Worm (Caenorhabditis elegans): ENCODE measurements around the gene kin-20.

kin-20 gene

ce11 chrX:15277714-15278187 is at the start of gene kin-20:
Gene kin-20 (minus strand): TSS chrX:15277764.
- TF ChIP-seq ztf-23 (GFP tag; IDR thresholded peaks at IDR 0.05) (no peak), ztf-29 (GFP tag; IDR thresholded peaks at IDR 0.05) (peak; percentile 56; the same call in 1 of the 2 replicates)

DNA sequence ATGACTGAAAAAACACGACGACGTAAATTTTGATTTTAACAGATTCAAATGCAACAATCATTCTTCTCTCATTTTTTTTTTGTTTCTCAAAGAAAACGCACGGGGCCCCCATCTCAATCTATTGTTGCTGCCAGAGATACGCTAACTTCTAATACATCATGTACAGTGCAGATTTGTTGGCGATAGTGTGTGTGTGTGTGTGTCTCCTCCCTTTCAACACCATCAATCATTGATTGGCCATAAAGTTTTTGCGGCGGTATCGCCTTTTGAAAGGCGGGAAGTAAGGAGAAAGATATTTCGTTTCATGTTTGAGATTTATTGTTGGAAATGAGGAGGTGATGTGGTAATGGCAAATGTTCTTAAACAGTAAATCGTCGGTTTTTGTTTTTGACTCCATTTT is 49.7 kb upstream of the kin-20 start:
- TF ChIP-seq ref-1 (GFP tag; conservative IDR thresholded peaks at IDR 0.05) (no peak), ztf-23 (GFP tag; IDR thresholded peaks at IDR 0.05) (no peak), med-1 (GFP tag; optimal IDR thresholded peaks at IDR 0.05; ENCODE audit: insufficient read depth) (no peak), tab-1 (GFP tag; IDR thresholded peaks at IDR 0.05) (no peak), T22C8.4 (GFP tag; IDR thresholded peaks at IDR 0.05) (no peak), flt-1 (GFP tag; IDR thresholded peaks at IDR 0.05) (no peak), ztf-29 (GFP tag; IDR thresholded peaks at IDR 0.05) (no peak), klf-2 (GFP tag; conservative IDR thresholded peaks at IDR 0.05) (no peak), cog-1 (tag; optimal IDR thresholded peaks at IDR 0.05) (no peak)

DNA sequence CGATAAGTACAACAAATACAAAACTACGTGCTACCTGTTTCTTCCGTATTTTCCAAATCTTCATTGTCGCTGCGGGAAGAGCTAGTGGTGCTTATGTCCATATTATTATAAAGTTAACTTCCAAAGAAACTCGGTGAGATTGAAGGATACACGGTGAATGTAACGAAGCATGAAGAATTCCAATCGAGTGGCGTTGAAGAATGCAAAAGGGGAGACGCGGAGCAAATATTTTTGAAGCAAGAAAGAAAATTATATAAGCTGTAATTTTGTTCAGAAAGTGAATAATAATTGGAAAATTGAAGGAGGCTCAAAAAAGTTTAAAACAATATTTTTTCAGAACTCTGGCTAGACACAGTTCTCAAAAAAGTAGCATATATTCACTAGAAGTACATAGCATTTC is 48.1 kb upstream of the kin-20 start, which contains the start of gene Y15E3A.3:
Y15E3A.3 (minus strand) TSS at position 101 of the 400 bp plus-strand sequence.
- TF ChIP-seq tab-1 (GFP tag; IDR thresholded peaks at IDR 0.05) (no peak), klf-2 (GFP tag; conservative IDR thresholded peaks at IDR 0.05) (no peak), ref-1 (GFP tag; conservative IDR thresholded peaks at IDR 0.05) (no peak), med-1 (GFP tag; optimal IDR thresholded peaks at IDR 0.05; ENCODE audit: insufficient read depth) (no peak), flt-1 (GFP tag; IDR thresholded peaks at IDR 0.05) (no peak), ztf-23 (GFP tag; IDR thresholded peaks at IDR 0.05) (no peak), cog-1 (tag; optimal IDR thresholded peaks at IDR 0.05) (no peak), ztf-29 (GFP tag; IDR thresholded peaks at IDR 0.05) (no peak), T22C8.4 (GFP tag; IDR thresholded peaks at IDR 0.05) (no peak)

ce11 chrX:15321791-15322190 is 44.2 kb upstream of the kin-20 start:
- TF ChIP-seq ref-1 (GFP tag; conservative IDR thresholded peaks at IDR 0.05), result no peak
- TF ChIP-seq cog-1 (tag; optimal IDR thresholded peaks at IDR 0.05), result no peak
- no peak for TF ChIP-seq med-1 (GFP tag; optimal IDR thresholded peaks at IDR 0.05; ENCODE audit: insufficient read depth)
- TF ChIP-seq T22C8.4 (GFP tag; IDR thresholded peaks at IDR 0.05), result no peak
- TF ChIP-seq tab-1 (GFP tag; IDR thresholded peaks at IDR 0.05), result no peak
- TF ChIP-seq klf-2 (GFP tag; conservative IDR thresholded peaks at IDR 0.05), result no peak
- no peak for TF ChIP-seq ztf-29 (GFP tag; IDR thresholded peaks at IDR 0.05)
- TF ChIP-seq ztf-23 (GFP tag; IDR thresholded peaks at IDR 0.05), result no peak
- TF ChIP-seq flt-1 (GFP tag; IDR thresholded peaks at IDR 0.05), result no peak

DNA sequence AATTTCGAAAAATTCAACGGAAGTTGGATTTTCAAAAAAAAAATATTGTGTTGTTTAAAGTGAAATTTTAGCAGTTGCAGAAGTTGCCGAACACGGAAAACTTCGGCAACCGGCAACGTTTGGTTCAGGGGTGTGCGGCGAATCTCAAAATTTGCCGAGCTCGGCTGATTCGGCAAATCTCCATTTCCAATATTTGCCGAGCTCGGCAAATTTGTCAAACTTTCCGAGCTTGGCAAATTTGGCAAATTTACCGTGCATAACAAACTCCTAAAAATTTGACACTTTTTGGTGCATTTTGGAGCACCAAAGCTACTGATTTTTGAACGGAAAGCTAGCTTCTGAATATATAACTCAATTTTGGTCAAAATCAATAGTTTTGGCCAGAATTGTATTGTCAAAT is 43.7 kb upstream of the kin-20 start:
- no peak for TF ChIP-seq med-1 (GFP tag; optimal IDR thresholded peaks at IDR 0.05; ENCODE audit: insufficient read depth)
- TF ChIP-seq flt-1 (GFP tag; IDR thresholded peaks at IDR 0.05), result no peak
- no peak for TF ChIP-seq cog-1 (tag; optimal IDR thresholded peaks at IDR 0.05)
- TF ChIP-seq ref-1 (GFP tag; conservative IDR thresholded peaks at IDR 0.05), result no peak
- no peak for TF ChIP-seq T22C8.4 (GFP tag; IDR thresholded peaks at IDR 0.05)
- no peak for TF ChIP-seq klf-2 (GFP tag; conservative IDR thresholded peaks at IDR 0.05)
- TF ChIP-seq ztf-29 (GFP tag; IDR thresholded peaks at IDR 0.05), result no peak
- no peak for TF ChIP-seq tab-1 (GFP tag; IDR thresholded peaks at IDR 0.05)
- TF ChIP-seq ztf-23 (GFP tag; IDR thresholded peaks at IDR 0.05), result no peak

DNA sequence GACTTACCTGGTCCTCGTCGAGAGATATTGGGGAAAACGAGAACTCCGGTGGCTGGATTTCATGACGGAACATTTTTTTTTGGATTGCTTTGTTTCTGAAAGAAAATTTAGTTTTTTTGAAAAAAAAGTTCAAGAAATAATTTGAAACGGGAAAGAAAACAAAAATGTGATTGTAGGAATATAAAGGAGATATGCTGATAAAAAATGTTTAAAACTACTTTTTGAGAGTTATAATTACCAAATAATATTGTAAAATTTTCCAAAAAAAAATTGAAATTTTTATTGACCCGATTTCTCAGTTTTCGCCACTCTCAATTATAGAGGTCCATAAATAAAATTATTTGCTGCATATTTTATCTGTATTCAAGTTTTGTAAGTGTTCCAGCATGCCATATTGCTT is 39.6 kb upstream of the kin-20 start, which contains the start of gene glb-28:
glb-28 (minus strand) TSS at position 101 of the 400 bp plus-strand sequence.
- no peak for TF ChIP-seq ztf-29 (GFP tag; IDR thresholded peaks at IDR 0.05)
- no peak for TF ChIP-seq cog-1 (tag; optimal IDR thresholded peaks at IDR 0.05)
- no peak for TF ChIP-seq ztf-23 (GFP tag; IDR thresholded peaks at IDR 0.05)
- TF ChIP-seq flt-1 (GFP tag; IDR thresholded peaks at IDR 0.05), result no peak
- no peak for TF ChIP-seq ref-1 (GFP tag; conservative IDR thresholded peaks at IDR 0.05)
- no peak for TF ChIP-seq T22C8.4 (GFP tag; IDR thresholded peaks at IDR 0.05)
- TF ChIP-seq med-1 (GFP tag; optimal IDR thresholded peaks at IDR 0.05; ENCODE audit: insufficient read depth), result no peak
- no peak for TF ChIP-seq klf-2 (GFP tag; conservative IDR thresholded peaks at IDR 0.05)
- TF ChIP-seq tab-1 (GFP tag; IDR thresholded peaks at IDR 0.05), result no peak

DNA sequence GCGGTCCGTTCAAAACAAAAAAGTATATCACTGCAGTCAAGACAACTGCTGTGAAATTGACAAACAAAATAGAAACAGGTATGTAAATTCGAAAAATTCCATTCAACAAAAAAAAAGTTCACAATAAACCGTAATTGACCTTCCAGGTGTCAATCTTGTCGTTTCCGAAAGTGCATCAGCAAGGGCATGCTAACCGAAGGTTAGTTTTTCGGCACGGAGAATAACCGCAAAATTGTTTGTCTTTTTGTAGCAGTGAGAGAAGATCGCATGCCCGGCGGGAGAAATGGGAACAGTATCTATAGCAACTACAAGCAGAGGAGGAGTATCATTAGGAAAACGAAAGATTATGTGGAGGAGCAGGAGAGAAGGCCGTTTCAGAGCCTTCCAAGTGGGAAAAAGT is 35.1 kb upstream of the kin-20 start:
- no peak for TF ChIP-seq ztf-29 (GFP tag; IDR thresholded peaks at IDR 0.05)
- TF ChIP-seq flt-1 (GFP tag; IDR thresholded peaks at IDR 0.05), result no peak
- TF ChIP-seq ref-1 (GFP tag; conservative IDR thresholded peaks at IDR 0.05), result no peak
- no peak for TF ChIP-seq tab-1 (GFP tag; IDR thresholded peaks at IDR 0.05)
- TF ChIP-seq klf-2 (GFP tag; conservative IDR thresholded peaks at IDR 0.05), result no peak
- no peak for TF ChIP-seq ztf-23 (GFP tag; IDR thresholded peaks at IDR 0.05)
- TF ChIP-seq med-1 (GFP tag; optimal IDR thresholded peaks at IDR 0.05; ENCODE audit: insufficient read depth), result no peak
- TF ChIP-seq T22C8.4 (GFP tag; IDR thresholded peaks at IDR 0.05), result no peak
- TF ChIP-seq cog-1 (tag; optimal IDR thresholded peaks at IDR 0.05), result no peak

ce11 chrX:15312073-15312472 is 34.5 kb upstream of the kin-20 start:
- TF ChIP-seq ref-1 (GFP tag; conservative IDR thresholded peaks at IDR 0.05) (no peak), ztf-29 (GFP tag; IDR thresholded peaks at IDR 0.05) (no peak), flt-1 (GFP tag; IDR thresholded peaks at IDR 0.05) (no peak), ztf-23 (GFP tag; IDR thresholded peaks at IDR 0.05) (no peak), T22C8.4 (GFP tag; IDR thresholded peaks at IDR 0.05) (no peak)

DNA sequence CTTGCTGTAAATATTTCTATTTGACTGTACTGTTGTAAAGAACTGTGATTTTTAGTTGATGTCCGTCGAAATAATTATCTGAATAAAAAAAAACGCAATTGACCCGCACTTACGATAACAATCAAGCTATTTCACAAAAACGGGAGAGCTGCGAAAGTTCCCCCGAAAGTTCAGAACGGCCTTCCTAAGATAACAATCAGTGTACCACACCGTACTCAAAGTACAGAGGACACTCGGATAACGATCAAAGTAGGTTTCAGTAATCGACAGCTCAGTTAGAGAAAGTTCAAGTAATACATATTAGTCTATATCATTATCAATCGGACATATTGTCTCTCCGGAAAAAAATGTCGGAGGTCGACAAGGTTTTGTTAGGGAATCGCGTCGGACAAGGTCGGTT is 33.4 kb upstream of the kin-20 start:
- TF ChIP-seq ztf-29 (GFP tag; IDR thresholded peaks at IDR 0.05) (no peak), cog-1 (tag; optimal IDR thresholded peaks at IDR 0.05) (no peak), ref-1 (GFP tag; conservative IDR thresholded peaks at IDR 0.05) (no peak), klf-2 (GFP tag; conservative IDR thresholded peaks at IDR 0.05) (no peak), ztf-23 (GFP tag; IDR thresholded peaks at IDR 0.05) (no peak), flt-1 (GFP tag; IDR thresholded peaks at IDR 0.05) (no peak)

DNA sequence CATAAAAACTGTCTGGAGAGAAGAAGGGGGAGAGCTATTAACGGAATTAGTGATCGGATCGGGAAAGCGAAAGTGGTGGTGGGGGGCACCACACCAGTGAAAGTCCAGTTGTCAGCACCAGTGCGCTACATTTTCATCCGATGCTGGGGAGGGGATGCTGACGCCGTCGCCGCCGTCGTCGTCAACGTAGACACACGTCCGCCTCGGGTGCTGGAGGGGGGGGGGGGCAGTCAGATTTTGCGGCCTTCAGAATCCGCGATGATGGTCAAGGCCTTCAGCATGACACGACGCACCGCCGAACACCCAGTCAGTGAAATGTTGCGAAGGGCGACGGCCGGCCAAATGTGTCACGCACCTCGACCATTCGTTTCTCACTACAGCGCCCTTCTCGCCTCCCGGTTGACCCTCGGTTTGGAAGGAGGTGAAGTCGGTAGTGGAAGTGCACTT is 32.8 kb upstream of the kin-20 start:
- TF ChIP-seq ref-1 (GFP tag; conservative IDR thresholded peaks at IDR 0.05), result no peak
- TF ChIP-seq tab-1 (GFP tag; IDR thresholded peaks at IDR 0.05), result peak; percentile 59; the same call in 1 of the 2 replicates
